Worm (Caenorhabditis elegans): ENCODE measurements around the gene R13D7.2.

DNA sequence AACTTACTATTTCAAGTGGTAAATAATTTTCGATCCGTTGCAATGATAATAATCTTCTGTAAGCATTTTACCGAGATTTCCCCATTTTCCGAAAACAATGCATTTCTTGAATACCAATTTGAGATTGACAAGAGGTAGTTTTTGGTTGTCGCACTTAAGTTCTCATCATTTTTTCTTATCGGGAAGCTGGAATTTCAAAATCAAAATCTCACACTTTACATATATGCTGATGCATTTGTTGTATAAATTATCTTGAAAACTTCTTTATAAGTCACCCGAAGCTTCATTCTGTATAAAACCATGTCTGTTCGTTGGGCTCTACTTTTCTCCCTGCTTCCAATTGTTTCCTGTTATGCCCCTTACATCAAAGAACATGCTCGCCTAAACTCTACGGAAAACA is 41.7 kb downstream of the R13D7.2 start, which contains the start of gene try-11:
- no peak for TF ChIP-seq him-1 (tag; optimal IDR thresholded peaks at IDR 0.05)
- no peak for TF ChIP-seq sea-2 (GFP tag; IDR thresholded peaks at IDR 0.05)
- no peak for TF ChIP-seq madf-10 (tag; optimal IDR thresholded peaks at IDR 0.05)
- no peak for TF ChIP-seq somi-1 (GFP tag; optimal IDR thresholded peaks at IDR 0.05)
- TF ChIP-seq F52B5.7 (tag; optimal IDR thresholded peaks at IDR 0.05): no peak
- no peak for TF ChIP-seq lsl-1 (GFP tag; optimal IDR thresholded peaks at IDR 0.05)
- TF ChIP-seq C06A6.2 (GFP tag; conservative IDR thresholded peaks at IDR 0.05): no peak
- no peak for TF ChIP-seq dpl-1 (GFP tag; optimal IDR thresholded peaks at IDR 0.05)
- no peak for TF ChIP-seq lin-35 (GFP tag; optimal IDR thresholded peaks at IDR 0.05)
- TF ChIP-seq snpc-4 (GFP tag; optimal IDR thresholded peaks at IDR 0.05): no peak
- no peak for TF ChIP-seq snpc-4 (tag; optimal IDR thresholded peaks at IDR 0.05)
- TF ChIP-seq F39B2.1 (GFP tag; IDR thresholded peaks at IDR 0.05): no peak
- no peak for TF ChIP-seq nhr-90 (tag; optimal IDR thresholded peaks at IDR 0.05)
- no peak for TF ChIP-seq zim-3 (tag; optimal IDR thresholded peaks at IDR 0.05)

Measured in whole organism, young adult.